Worm (Caenorhabditis elegans) whole organism, L4 larva: ENCODE measurements around the gene C45G9.8.

Source experiments
- D1046.2 ChIP-seq: fragments of 200-800 bp; sonication (Bioruptor generic); IDR thresholded peaks from 2 replicates; pipeline ENCODE4 v1.3.6; 2022; ENCODE audit warnings: missing genetic modification characterization, missing compliant biosample characterization
- F10B5.3 ChIP-seq: sonication (generic microtip); optimal IDR thresholded peaks from 2 replicates; lab custom pipeline; 2016; ENCODE audit warnings: mild to moderate bottlenecking, missing genetic modification characterization, missing compliant biosample characterization
- F26F4.8 ChIP-seq: fragments of 200-800 bp; sonication (Bioruptor generic); conservative IDR thresholded peaks from 2 replicates; pipeline ENCODE4 v1.3.6; 2022; ENCODE audit warnings: missing genetic modification characterization, missing compliant biosample characterization
- F37D6.2 ChIP-seq: sonication (generic microtip); optimal IDR thresholded peaks from 2 replicates; lab custom pipeline; 2016; ENCODE audit warnings: mild to moderate bottlenecking, missing genetic modification characterization, missing compliant biosample characterization
- F49E8.2 ChIP-seq: sonication (generic microtip); optimal IDR thresholded peaks from 2 replicates; lab custom pipeline; 2016; ENCODE audit warnings: missing compliant biosample characterization, mild to moderate bottlenecking, missing genetic modification characterization, borderline replicate concordance
- Y5F2A.4 ChIP-seq: fragments of 200-800 bp; sonication (Bioruptor generic); optimal IDR thresholded peaks from 2 replicates; lab custom pipeline; 2018; ENCODE audit warnings: mild to moderate bottlenecking, missing genetic modification characterization, missing compliant biosample characterization
- ZK546.5 ChIP-seq, 2 experiments: sonication (generic microtip); optimal IDR thresholded peaks; 2 replicates each; lab custom pipeline; 2017; ENCODE audit warnings: missing biosample characterization in 2 of 2, missing genetic modification characterization in 2 of 2
- aha-1 ChIP-seq: fragments of 150-350 bp; peaks from one replicate; lab custom pipeline; 2014; ENCODE audit warnings: missing biosample characterization, missing genetic modification characterization
- arid-1 ChIP-seq: fragments of 200-800 bp; sonication (Bioruptor generic); conservative IDR thresholded peaks from 2 replicates; pipeline ENCODE4 v1.3.6; 2022; ENCODE audit warnings: missing genetic modification reagents, missing genetic modification characterization, missing compliant biosample characterization
- ceh-20 ChIP-seq: fragments of 200-800 bp; sonication (Bioruptor generic); IDR thresholded peaks from 2 replicates; pipeline ENCODE4 v1.3.6; 2022; ENCODE audit warnings: missing genetic modification reagents, missing genetic modification characterization, missing compliant biosample characterization
- ceh-32 ChIP-seq: sonication (generic microtip); optimal IDR thresholded peaks from 2 replicates; lab custom pipeline; 2016; ENCODE audit warnings: mild to moderate bottlenecking, missing genetic modification characterization, missing compliant biosample characterization; ENCODE audit not compliant: poor library complexity
- ceh-82 ChIP-seq: sonication (generic microtip); optimal IDR thresholded peaks from 2 replicates; lab custom pipeline; 2017; ENCODE audit warnings: missing biosample characterization, missing genetic modification characterization
- ces-1 ChIP-seq: fragments of 150-350 bp; sonication (generic microtip); optimal IDR thresholded peaks from 4 replicates; lab custom pipeline; 2014; ENCODE audit warnings: missing biosample characterization, missing genetic modification reagents, missing genetic modification characterization
- ctbp-1 ChIP-seq: fragments of 200-800 bp; sonication (Bioruptor generic); IDR thresholded peaks from 2 replicates; pipeline ENCODE4 v1.3.6; 2022; ENCODE audit warnings: missing genetic modification reagents, missing genetic modification characterization, missing compliant biosample characterization
- daf-19 ChIP-seq: fragments of 200-800 bp; sonication (Bioruptor generic); conservative IDR thresholded peaks from 2 replicates; pipeline ENCODE4 v1.3.6; 2022; ENCODE audit warnings: missing genetic modification characterization, missing compliant biosample characterization
- daf-8 ChIP-seq: fragments of 200-800 bp; sonication (Bioruptor generic); IDR thresholded peaks from 2 replicates; pipeline ENCODE4 v1.3.6; 2022; ENCODE audit warnings: missing genetic modification characterization, missing compliant biosample characterization
- dmd-6 ChIP-seq: fragments of 200-800 bp; sonication (Bioruptor generic); IDR thresholded peaks from 2 replicates; pipeline ENCODE4 v1.3.6; 2022; ENCODE audit warnings: missing genetic modification reagents, missing genetic modification characterization, missing compliant biosample characterization
- dmd-8 ChIP-seq: fragments of 200-800 bp; sonication (Bioruptor generic); IDR thresholded peaks from 2 replicates; pipeline ENCODE4 v1.3.6; 2022; ENCODE audit warnings: missing genetic modification characterization, missing compliant biosample characterization
- dve-1 ChIP-seq: sonication (generic microtip); optimal IDR thresholded peaks from 2 replicates; lab custom pipeline; 2017; ENCODE audit warnings: antibody characterized with exemption, mild to moderate bottlenecking, missing genetic modification characterization, missing compliant biosample characterization; ENCODE audit not compliant: insufficient read depth
- fos-1 ChIP-seq: fragments of 150-350 bp; optimal IDR thresholded peaks from 2 replicates; lab custom pipeline; 2014; ENCODE audit warnings: missing biosample characterization, missing genetic modification characterization
- gei-8 ChIP-seq: fragments of 200-800 bp; sonication (Bioruptor generic); optimal IDR thresholded peaks from 2 replicates; lab custom pipeline; 2018; ENCODE audit warnings: mild to moderate bottlenecking, missing genetic modification characterization, missing compliant biosample characterization
- hif-1 ChIP-seq, 2 experiments: sonication (generic microtip); optimal IDR thresholded peaks; 2 replicates each; lab custom pipeline; 2016 to 2017; ENCODE audit warnings: missing compliant biosample characterization in 2 of 2, missing genetic modification characterization in 2 of 2, missing genetic modification reagents in 2 of 2, missing genotype in 2 of 2, mild to moderate bottlenecking in 1 of 2
- hlh-11 ChIP-seq: fragments of 200-800 bp; sonication (Bioruptor generic); optimal IDR thresholded peaks from 2 replicates; lab custom pipeline; 2018; ENCODE audit warnings: mild to moderate bottlenecking, missing genetic modification characterization, missing compliant biosample characterization
- hlh-30 ChIP-seq: sonication (generic microtip); optimal IDR thresholded peaks from 2 replicates; lab custom pipeline; 2017; ENCODE audit warnings: antibody characterized with exemption, mild to moderate bottlenecking, missing genetic modification characterization, missing compliant biosample characterization; ENCODE audit not compliant: insufficient read depth
- lim-7 ChIP-seq: fragments of 200-800 bp; sonication (Bioruptor generic); IDR thresholded peaks from 2 replicates; pipeline ENCODE4 v1.3.6; 2022; ENCODE audit warnings: missing genetic modification characterization, missing compliant biosample characterization
- lin-38 ChIP-seq: fragments of 200-800 bp; sonication (Bioruptor generic); IDR thresholded peaks from 2 replicates; pipeline ENCODE4 v1.3.6; 2022; ENCODE audit warnings: missing genetic modification reagents, missing genetic modification characterization, missing compliant biosample characterization
- mdl-1 ChIP-seq, 2 experiments: fragments of 150-350 bp in 1 of 2; sonication (generic microtip) in 1 of 2; optimal IDR thresholded peaks; 2 replicates each; lab custom pipeline; 2014 to 2017; ENCODE audit warnings: missing biosample characterization in 2 of 2, missing genetic modification characterization in 2 of 2
- mdt-29 ChIP-seq: fragments of 200-800 bp; sonication (Bioruptor generic); IDR thresholded peaks from 2 replicates; pipeline ENCODE4 v1.3.6; 2022; ENCODE audit warnings: missing genetic modification reagents, missing genetic modification characterization, missing compliant biosample characterization
- mep-1 ChIP-seq: fragments of 150-350 bp; sonication (generic microtip); optimal IDR thresholded peaks from 3 replicates; lab custom pipeline; 2014; ENCODE audit warnings: missing biosample characterization, missing genetic modification characterization
- mxl-3 ChIP-seq: fragments of 200-800 bp; sonication (Bioruptor generic); optimal IDR thresholded peaks from 2 replicates; lab custom pipeline; 2018; ENCODE audit warnings: mild to moderate bottlenecking, missing genetic modification characterization, missing compliant biosample characterization
- nhr-25 ChIP-seq: sonication (generic microtip); optimal IDR thresholded peaks from 2 replicates; lab custom pipeline; 2017; ENCODE audit warnings: missing genetic modification characterization, mild to moderate bottlenecking, missing compliant biosample characterization, antibody characterized with exemption, moderate library complexity, borderline replicate concordance; ENCODE audit not compliant: insufficient read depth
- nhr-28 ChIP-seq: fragments of 150-350 bp; optimal IDR thresholded peaks from 2 replicates; lab custom pipeline; 2014; ENCODE audit warnings: missing biosample characterization, missing genetic modification characterization
- nhr-48 ChIP-seq: sonication (generic microtip); optimal IDR thresholded peaks from 2 replicates; lab custom pipeline; 2016; ENCODE audit warnings: mild to moderate bottlenecking, missing genetic modification characterization, missing compliant biosample characterization
- nhr-77 ChIP-seq: fragments of 150-350 bp; optimal IDR thresholded peaks from 2 replicates; lab custom pipeline; 2014; ENCODE audit warnings: missing biosample characterization, missing genetic modification characterization
- spr-3 ChIP-seq: fragments of 200-800 bp; sonication (Bioruptor generic); optimal IDR thresholded peaks from 2 replicates; lab custom pipeline; 2018; ENCODE audit warnings: mild to moderate bottlenecking, missing genetic modification characterization, missing compliant biosample characterization
- tra-1 ChIP-seq: fragments of 200-800 bp; sonication (Bioruptor generic); IDR thresholded peaks from 2 replicates; pipeline ENCODE4 v1.3.6; 2022; ENCODE audit warnings: missing genetic modification reagents, missing genetic modification characterization, missing compliant biosample characterization
- unc-130 ChIP-seq: sonication (generic microtip); optimal IDR thresholded peaks from 2 replicates; lab custom pipeline; 2016; ENCODE audit warnings: missing genetic modification reagents, missing genetic modification characterization, missing compliant biosample characterization
- unc-62 ChIP-seq, 3 experiments: fragments of 150-350 bp in 1 of 3; sonication (generic microtip); optimal IDR thresholded peaks in 2 of 3; peaks in 1 of 3; 1 replicate in 1 of 3; 2 replicates in 2 of 3; lab custom pipeline; 2014 to 2017; ENCODE audit warnings: missing biosample characterization in 3 of 3, missing genetic modification characterization in 3 of 3, missing genetic modification reagents in 3 of 3, missing genotype in 1 of 3
- zfp-3 ChIP-seq: fragments of 200-800 bp; sonication (Bioruptor generic); conservative IDR thresholded peaks from 2 replicates; pipeline ENCODE4 v1.3.6; 2022; ENCODE audit warnings: missing genetic modification reagents, missing genetic modification characterization, missing compliant biosample characterization
- ztf-11 ChIP-seq: fragments of 150-350 bp; optimal IDR thresholded peaks from 2 replicates; lab custom pipeline; 2014; ENCODE audit warnings: missing biosample characterization, missing genetic modification characterization

C45G9.8 gene

ce11 chrIII:5102616-5103015 lies 49.2 kb upstream of the C45G9.8 start, which contains the start of gene F54D8.6 (continued):
- TF ChIP-seq daf-8 (GFP tag; lab: Robert Waterston, UW): no peak
- TF ChIP-seq mdt-29 (GFP tag; lab: Robert Waterston, UW): no peak
- TF ChIP-seq ceh-82 (tag; lab: Kevin White, UChicago): no peak
- TF ChIP-seq nhr-77 (tag; lab: Kevin White, UChicago): peak; percentile 21
- TF ChIP-seq arid-1 (GFP tag; lab: Robert Waterston, UW): no peak
- TF ChIP-seq F37D6.2: no peak
- no peak for TF ChIP-seq daf-19 (GFP tag; lab: Robert Waterston, UW)
- no peak for TF ChIP-seq F49E8.2
- TF ChIP-seq hif-1 (tag; optimal IDR thresholded peaks at IDR 0.05; lab: Kevin White, UChicago): peak in 1 of 2 experiments; percentile 4
- no peak for TF ChIP-seq D1046.2 (GFP tag; lab: Robert Waterston, UW)
- no peak for TF ChIP-seq nhr-25 (tag; lab: Kevin White, UChicago)
- no peak for TF ChIP-seq F10B5.3
- TF ChIP-seq zfp-3 (GFP tag; lab: Robert Waterston, UW): no peak
- no peak for TF ChIP-seq F26F4.8 (GFP tag; lab: Robert Waterston, UW)
- peak; percentile 91 for TF ChIP-seq lin-38 (GFP tag; lab: Robert Waterston, UW)
- TF ChIP-seq ztf-11 (tag; lab: Kevin White, UChicago): no peak
- no peak for TF ChIP-seq mxl-3 (GFP tag; lab: Kevin White, UChicago)
- TF ChIP-seq ceh-32 (tag; lab: Kevin White, UChicago): no peak
- peak; percentile 10 for TF ChIP-seq unc-130 (GFP tag; lab: Kevin White, UChicago)
- no peak for TF ChIP-seq ZK546.5 (tag; optimal IDR thresholded peaks at IDR 0.05; lab: Kevin White, UChicago)
- TF ChIP-seq fos-1 (tag; lab: Kevin White, UChicago): no peak
- TF ChIP-seq spr-3 (GFP tag; lab: Kevin White, UChicago): no peak
- TF ChIP-seq ctbp-1 (GFP tag; lab: Robert Waterston, UW): no peak

DNA sequence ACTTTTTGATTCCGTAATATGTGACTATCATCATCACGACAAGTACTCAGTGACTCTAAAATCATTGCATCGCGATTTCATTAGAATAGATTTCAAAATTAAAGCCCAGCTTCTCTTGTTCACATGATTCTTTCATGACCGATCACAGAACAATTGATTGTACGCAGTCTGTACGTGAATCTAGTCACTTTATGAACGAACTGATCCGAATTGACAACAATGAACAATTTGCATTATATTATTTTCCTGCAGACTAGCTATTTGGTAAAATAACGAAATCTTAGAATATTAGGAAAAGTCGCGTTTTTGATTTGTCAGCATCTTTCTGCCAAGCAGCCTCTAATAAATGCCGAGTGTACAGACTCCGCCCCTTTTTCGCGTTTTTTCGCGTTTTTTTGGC lies 46.1 kb upstream of the C45G9.8 start:
- TF ChIP-seq hif-1 (tag; optimal IDR thresholded peaks at IDR 0.05; lab: Kevin White, UChicago) (peak; percentile 17 to 57), nhr-25 (tag; lab: Kevin White, UChicago) (no peak), dve-1 (no peak), dmd-8 (no peak), mep-1 (tag; lab: Kevin White, UChicago) (no peak), nhr-48 (peak; percentile 26), unc-62 (GFP tag; optimal IDR thresholded peaks at IDR 0.05 in 1 of 2; lab: Kevin White, UChicago) (peak in 1 of 2 experiments; percentile 60), unc-62 (tag; optimal IDR thresholded peaks at IDR 0.05; lab: Kevin White, UChicago) (no peak), Y5F2A.4 (no peak), tra-1 (GFP tag; lab: Robert Waterston, UW) (no peak), D1046.2 (GFP tag; lab: Robert Waterston, UW) (no peak), aha-1 (tag; lab: Kevin White, UChicago) (peak; percentile 5)

DNA sequence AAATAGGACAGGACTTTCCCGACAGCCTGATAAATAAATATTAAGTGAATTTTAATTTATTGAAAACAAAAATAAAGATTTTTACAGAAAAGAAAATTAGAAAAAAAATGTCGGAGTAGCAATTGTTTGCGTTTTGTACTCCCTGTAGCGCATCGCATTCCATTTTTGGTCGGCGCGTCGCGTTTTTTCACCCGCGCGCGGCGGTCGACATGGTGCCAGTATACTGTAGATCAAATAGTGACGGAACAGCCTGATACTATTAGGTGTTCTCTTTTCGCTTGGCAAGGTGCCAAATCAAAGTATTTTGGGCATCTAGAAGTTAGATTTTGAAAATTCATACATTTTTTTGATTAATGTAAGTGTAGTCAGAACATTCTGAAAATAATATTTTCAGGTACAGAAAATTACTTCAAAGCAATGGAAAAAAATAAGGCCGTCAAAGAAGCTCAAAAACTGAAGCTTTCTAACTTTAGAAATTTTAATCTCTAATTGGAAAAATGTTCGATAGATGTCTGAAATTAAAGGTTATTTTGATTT lies 45.4 kb upstream of the C45G9.8 start:
- TF ChIP-seq lim-7 (GFP tag; lab: Robert Waterston, UW) (no peak), ces-1 (no peak), aha-1 (tag; lab: Kevin White, UChicago) (peak; percentile 92)

ce11 chrIII:5096741-5097140 lies 43.3 kb upstream of the C45G9.8 start:
- TF ChIP-seq hlh-11 (tag; lab: Kevin White, UChicago): peak; percentile 35
- TF ChIP-seq mxl-3 (GFP tag; lab: Kevin White, UChicago): peak; percentile 85
- TF ChIP-seq unc-62 (GFP tag; optimal IDR thresholded peaks at IDR 0.05 in 1 of 2; lab: Kevin White, UChicago): no peak
- TF ChIP-seq unc-62 (tag; optimal IDR thresholded peaks at IDR 0.05; lab: Kevin White, UChicago): no peak
- no peak for TF ChIP-seq D1046.2 (GFP tag; lab: Robert Waterston, UW)
- TF ChIP-seq ceh-20 (GFP tag; lab: Robert Waterston, UW): 0 out of 2 replicates have a peak, but pooled peaks have one; percentile 10
- peak; percentile 48 for TF ChIP-seq nhr-48
- peak; percentile 7 for TF ChIP-seq hlh-30 (tag; lab: Kevin White, UChicago)
- peak in 1 of 2 experiments; percentile 69 for TF ChIP-seq mdl-1 (tag; optimal IDR thresholded peaks at IDR 0.05; lab: Kevin White, UChicago)
- TF ChIP-seq gei-8: no peak
- peak; percentile 63 for TF ChIP-seq nhr-28 (tag; lab: Kevin White, UChicago)
- TF ChIP-seq dmd-6 (GFP tag; lab: Robert Waterston, UW): peak; percentile 40
- TF ChIP-seq, all 104 proteins: peak for 8
